Fruit fly (Drosophila melanogaster) whole organism, embryonic: ENCODE results near the gene CstF50.

Experiments
- Awh ChIP-seq: fragments of 200-800 bp; sonication (Bioruptor generic); IDR thresholded peaks from 2 replicates; pipeline ENCODE4, ENCODE4 v1.3.6; 2022; ENCODE audit warnings: missing biosample characterization, missing genetic modification characterization
- Bgb ChIP-seq: fragments of 200-800 bp; sonication (Bioruptor generic); IDR thresholded peaks from 2 replicates; pipeline ENCODE4 v1.3.6; 2022; ENCODE audit warnings: missing biosample characterization, missing genetic modification characterization; ENCODE audit not compliant: partially characterized antibody
- C15 ChIP-seq: fragments of 200-800 bp; sonication (Bioruptor generic); IDR thresholded peaks from 3 replicates; pipeline ENCODE4 v1.3.6; 2022; ENCODE audit warnings: missing biosample characterization, missing genetic modification characterization
- CG11456 ChIP-seq: fragments of 200-800 bp; sonication (Bioruptor generic); IDR thresholded peaks from 3 replicates; pipeline ENCODE4 v1.3.6; 2022; ENCODE audit warnings: missing biosample characterization, missing genetic modification characterization
- CG11504 ChIP-seq: fragments of 200-800 bp; sonication (Bioruptor generic); optimal IDR thresholded peaks from 3 replicates; lab custom pipeline; 2019; ENCODE audit warnings: missing biosample characterization, mild to moderate bottlenecking, missing genetic modification characterization, moderate library complexity
- CG11695 ChIP-seq: fragments of 200-800 bp; sonication (Bioruptor generic); IDR thresholded peaks from 3 replicates; pipeline ENCODE4 v1.3.6; 2022; ENCODE audit warnings: missing biosample characterization, missing genetic modification characterization
- CG11696 ChIP-seq: fragments of 200-800 bp; sonication (Bioruptor generic); IDR thresholded peaks from 2 replicates; pipeline ENCODE4 v1.3.6; 2022; ENCODE audit warnings: missing biosample characterization, missing genetic modification characterization
- CG12104 ChIP-seq: fragments of 200-800 bp; sonication (Bioruptor generic); optimal IDR thresholded peaks from 3 replicates; lab custom pipeline; 2016; ENCODE audit warnings: missing biosample characterization, missing genetic modification characterization
- CG1647 ChIP-seq: fragments of 200-800 bp; sonication (Bioruptor generic); optimal IDR thresholded peaks from 3 replicates; lab custom pipeline; 2016; ENCODE audit warnings: missing biosample characterization, missing genetic modification characterization
- CG1832 ChIP-seq: fragments of 200-800 bp; sonication (Bioruptor generic); optimal IDR thresholded peaks from 2 replicates; lab custom pipeline; 2017; ENCODE audit warnings: missing biosample characterization, mild to moderate bottlenecking, missing genetic modification characterization, inconsistent platforms
- CG18599 ChIP-seq: fragments of 200-800 bp; sonication (Bioruptor generic); optimal IDR thresholded peaks from 3 replicates; lab custom pipeline; 2017; ENCODE audit warnings: missing biosample characterization, missing genetic modification characterization, mild to moderate bottlenecking, moderate library complexity, missing genetic modification reagents
- CG31365 ChIP-seq: fragments of 200-800 bp; sonication (Bioruptor generic); optimal IDR thresholded peaks from 2 replicates; lab custom pipeline; 2018; ENCODE audit warnings: missing biosample characterization, mild to moderate bottlenecking, missing genetic modification characterization
- CG32772 ChIP-seq: fragments of 200-800 bp; sonication (Bioruptor generic); IDR thresholded peaks from 2 replicates; pipeline ENCODE4 v1.3.6; 2022; ENCODE audit warnings: missing biosample characterization, missing genetic modification characterization
- CG34422 ChIP-seq: fragments of 200-800 bp; sonication (Bioruptor generic); IDR thresholded peaks from 3 replicates; pipeline ENCODE4 v1.3.6; 2022; ENCODE audit warnings: missing biosample characterization, missing genetic modification characterization
- CG3838 ChIP-seq: fragments of 200-800 bp; sonication (Bioruptor generic); optimal IDR thresholded peaks from 3 replicates; lab custom pipeline; 2016; ENCODE audit warnings: missing biosample characterization, missing genetic modification characterization
- CG6654 ChIP-seq: fragments of 200-800 bp; sonication (Bioruptor generic); optimal IDR thresholded peaks from 2 replicates; lab custom pipeline; 2017; ENCODE audit warnings: missing biosample characterization, mild to moderate bottlenecking, missing genetic modification characterization
- CG8765 ChIP-seq: fragments of 200-800 bp; sonication (Bioruptor generic); IDR thresholded peaks from 2 replicates; pipeline ENCODE4 v1.3.6; 2022; ENCODE audit warnings: missing biosample characterization, missing genetic modification characterization
- CG9797 ChIP-seq: fragments of 200-800 bp; sonication (Bioruptor generic); optimal IDR thresholded peaks from 3 replicates; lab custom pipeline; 2018; ENCODE audit warnings: missing biosample characterization, mild to moderate bottlenecking, missing genetic modification characterization
- CG9876 ChIP-seq: fragments of 200-800 bp; sonication (Bioruptor generic); optimal IDR thresholded peaks from 2 replicates; lab custom pipeline; 2016; ENCODE audit warnings: missing biosample characterization, missing genetic modification characterization
- Deaf1 ChIP-seq: fragments of 200-800 bp; optimal IDR thresholded peaks from 3 replicates; lab custom pipeline; 2019; ENCODE audit warnings: missing biosample characterization, mild to moderate bottlenecking, missing genetic modification characterization, moderate library complexity
- Drgx ChIP-seq: fragments of 200-800 bp; sonication (Bioruptor generic); IDR thresholded peaks from 2 replicates; pipeline ENCODE4 v1.3.6; 2022; ENCODE audit warnings: missing biosample characterization, missing genetic modification characterization
- E2f1 ChIP-seq: fragments of 200-800 bp; sonication (Bioruptor generic); IDR thresholded peaks from 2 replicates; pipeline ENCODE4 v1.3.6; 2022; ENCODE audit warnings: missing biosample characterization, missing genetic modification characterization
- Kr ChIP-seq: fragments of 200-800 bp; sonication (Bioruptor generic); optimal IDR thresholded peaks from 2 replicates; lab custom pipeline; 2017; ENCODE audit warnings: missing biosample characterization, mild to moderate bottlenecking, missing genetic modification characterization
- MBD-R2 ChIP-seq: fragments of 200-800 bp; sonication (Bioruptor generic); IDR thresholded peaks from 2 replicates; pipeline ENCODE4 v1.3.6; 2022; ENCODE audit warnings: missing biosample characterization, missing genetic modification characterization
- Med ChIP-seq: fragments of 200-800 bp; sonication (Bioruptor generic); peaks from one replicate; lab custom pipeline; 2016; ENCODE audit warnings: missing biosample characterization, missing genetic modification characterization, mild to moderate bottlenecking, inconsistent platforms, moderate library complexity
- NFAT ChIP-seq: fragments of 200-800 bp; sonication (Bioruptor generic); IDR thresholded peaks from 2 replicates; pipeline ENCODE4 v1.3.6; 2022; ENCODE audit warnings: missing biosample characterization, missing genetic modification characterization
- Rfx ChIP-seq: fragments of 200-800 bp; sonication (Bioruptor generic); IDR thresholded peaks from 2 replicates; pipeline ENCODE4 v1.3.6; 2022; ENCODE audit warnings: missing biosample characterization, missing genetic modification characterization
- TFAM ChIP-seq: fragments of 200-800 bp; sonication (Bioruptor generic); optimal IDR thresholded peaks from 2 replicates; lab custom pipeline; 2017; ENCODE audit warnings: missing biosample characterization, missing genetic modification characterization, inconsistent platforms
- cad ChIP-seq: fragments of >200 bp; optimal IDR thresholded peaks from 2 replicates; lab custom pipeline; 2017; ENCODE audit warnings: missing biosample characterization, missing genetic modification characterization
- corto ChIP-seq: fragments of 200-800 bp; sonication (Bioruptor generic); optimal IDR thresholded peaks from 2 replicates; lab custom pipeline; 2016; ENCODE audit warnings: missing biosample characterization, mild to moderate bottlenecking, missing genetic modification characterization, moderate library complexity
- disco-r ChIP-seq: fragments of 200-800 bp; sonication (Bioruptor generic); optimal IDR thresholded peaks from 2 replicates; lab custom pipeline; 2016; ENCODE audit warnings: missing biosample characterization, missing genetic modification characterization
- fu2 ChIP-seq: fragments of 200-800 bp; sonication (Bioruptor generic); optimal IDR thresholded peaks from 2 replicates; lab custom pipeline; 2016; ENCODE audit warnings: missing biosample characterization, missing genetic modification characterization
- gfzf ChIP-seq: fragments of 200-800 bp; sonication (Bioruptor generic); optimal IDR thresholded peaks from 2 replicates; lab custom pipeline; 2016; ENCODE audit warnings: missing biosample characterization, mild to moderate bottlenecking, missing genetic modification characterization, moderate library complexity
- gsb ChIP-seq: fragments of 200-800 bp; sonication (Bioruptor generic); IDR thresholded peaks from 2 replicates; pipeline ENCODE4 v1.3.6; 2022; ENCODE audit warnings: missing biosample characterization, missing genetic modification characterization
- lilli ChIP-seq: fragments of 200-800 bp; sonication (Bioruptor generic); optimal IDR thresholded peaks from 3 replicates; lab custom pipeline; 2016; ENCODE audit warnings: missing biosample characterization, missing genetic modification characterization
- lola ChIP-seq, 3 experiments: fragments of >200 bp in 2 of 3; fragments of 200-800 bp in 1 of 3; sonication (Bioruptor generic) in 1 of 3; optimal IDR thresholded peaks; 2 replicates each; lab custom pipeline; 2017 to 2019; ENCODE audit warnings: missing biosample characterization in 3 of 3, missing genetic modification characterization in 3 of 3, mild to moderate bottlenecking in 1 of 3, moderate library complexity in 1 of 3
- mam ChIP-seq: fragments of 200-800 bp; sonication (Bioruptor generic); optimal IDR thresholded peaks from 3 replicates; lab custom pipeline; 2016; ENCODE audit warnings: missing biosample characterization, missing genetic modification characterization
- nerfin-1 ChIP-seq: fragments of 200-800 bp; sonication (Bioruptor generic); optimal IDR thresholded peaks from 3 replicates; lab custom pipeline; 2019; ENCODE audit warnings: missing biosample characterization, mild to moderate bottlenecking, missing genetic modification characterization, moderate library complexity
- nerfin-2 ChIP-seq: fragments of 200-800 bp; sonication (Bioruptor generic); IDR thresholded peaks from 2 replicates; pipeline ENCODE4 v1.3.6; 2022; ENCODE audit warnings: missing biosample characterization, missing genetic modification characterization; ENCODE audit not compliant: partially characterized antibody
- odd ChIP-seq: fragments of 200-800 bp; sonication (Bioruptor generic); optimal IDR thresholded peaks from 2 replicates; lab custom pipeline; 2017; ENCODE audit warnings: missing biosample characterization, mild to moderate bottlenecking, missing genetic modification characterization
- onecut ChIP-seq: fragments of 200-800 bp; sonication (Bioruptor generic); IDR thresholded peaks from 2 replicates; pipeline ENCODE4 v1.3.6; 2022; ENCODE audit warnings: missing biosample characterization, missing genetic modification characterization
- pan ChIP-seq, 4 experiments: fragments of >200 bp in 3 of 4; fragments of 200-800 bp in 1 of 4; sonication (Bioruptor generic) in 1 of 4; optimal IDR thresholded peaks in 3 of 4; IDR thresholded peaks in 1 of 4; 2 replicates each; pipeline versions ENCODE4 v1.3.6 to Lab custom; 2017 to 2022; ENCODE audit warnings: missing biosample characterization in 2 of 4, missing genetic modification characterization in 2 of 4, mixed read lengths in 1 of 4
- pita ChIP-seq: fragments of 200-800 bp; sonication (Bioruptor generic); optimal IDR thresholded peaks from 2 replicates; lab custom pipeline; 2017; ENCODE audit warnings: missing biosample characterization, mild to moderate bottlenecking, missing genetic modification characterization
- row ChIP-seq: fragments of 200-800 bp; sonication (Bioruptor generic); IDR thresholded peaks from 3 replicates; pipeline ENCODE4 v1.3.6; 2022; ENCODE audit warnings: missing biosample characterization, missing genetic modification characterization
- sens ChIP-seq: fragments of 200-800 bp; sonication (Bioruptor generic); peaks from one replicate; lab custom pipeline; 2016; ENCODE audit warnings: missing biosample characterization, missing genetic modification characterization
- sim ChIP-seq: fragments of 200-800 bp; sonication (Bioruptor generic); IDR thresholded peaks from 2 replicates; pipeline ENCODE4 v1.3.6; 2022; ENCODE audit warnings: missing biosample characterization, missing genetic modification characterization
- so ChIP-seq: fragments of 200-800 bp; sonication (Bioruptor generic); IDR thresholded peaks from 3 replicates; pipeline ENCODE4 v1.3.6; 2022; ENCODE audit warnings: missing biosample characterization, missing genetic modification characterization
- sug ChIP-seq: fragments of 200-800 bp; optimal IDR thresholded peaks from 2 replicates; lab custom pipeline; 2019; ENCODE audit warnings: missing biosample characterization, mild to moderate bottlenecking, missing genetic modification characterization, moderate library complexity
- tx ChIP-seq: fragments of 200-800 bp; sonication (Bioruptor generic); optimal IDR thresholded peaks from 2 replicates; lab custom pipeline; 2016; ENCODE audit warnings: missing biosample characterization, missing genetic modification characterization
- vvl ChIP-seq: fragments of 200-800 bp; sonication (Bioruptor generic); IDR thresholded peaks from 2 replicates; pipeline ENCODE4 v1.3.6; 2022; ENCODE audit warnings: missing biosample characterization, missing genetic modification characterization
- wek ChIP-seq: fragments of 200-800 bp; sonication (Bioruptor generic); optimal IDR thresholded peaks from 3 replicates; lab custom pipeline; 2018; ENCODE audit warnings: missing biosample characterization, mild to moderate bottlenecking, missing genetic modification characterization, moderate library complexity
- zfh1 ChIP-seq: fragments of 200-800 bp; sonication (Bioruptor generic); IDR thresholded peaks from 3 replicates; pipeline ENCODE4 v1.3.6; 2022; ENCODE audit warnings: missing biosample characterization, missing genetic modification characterization

The CstF50 gene

dm6 chr3R:31741278-31741677, 4.5 kb upstream of the CstF50 start (continued):
- TF ChIP-seq CG31365 (tag; lab: Kevin White, UChicago) (no peak), lilli (no peak), odd (GFP tag; lab: Kevin White, UChicago) (no peak), Rfx (GFP tag; lab: Robert Waterston, UW) (no peak), C15 (GFP tag; lab: Robert Waterston, UW) (no peak), tx (GFP tag; lab: Kevin White, UChicago) (no peak), TFAM (no peak), pan (optimal IDR thresholded peaks at IDR 0.05; lab: Kevin White, UChicago) (no peak), pan (GFP tag; optimal IDR thresholded peaks at IDR 0.05 in 1 of 2, IDR thresholded peaks at IDR 0.05 in 1 of 2) (peak in 1 of 2 experiments; percentile 19), Awh (GFP tag; lab: Robert Waterston, UW) (no peak), Med (peak; percentile 37), CG11504 (no peak), cad (GFP tag; lab: Kevin White, UChicago) (no peak), Bgb (no peak), lola (GFP tag; optimal IDR thresholded peaks at IDR 0.05; lab: Kevin White, UChicago) (no peak), NFAT (GFP tag; lab: Robert Waterston, UW) (no peak), CG9876 (GFP tag; lab: Kevin White, UChicago) (no peak), corto (GFP tag; lab: Kevin White, UChicago) (no peak), CG11695 (no peak), CG11696 (GFP tag; lab: Robert Waterston, UW) (no peak), Drgx (GFP tag; lab: Robert Waterston, UW) (peak; percentile 34; the same call in 1 of the 2 replicates), gfzf (GFP tag; lab: Kevin White, UChicago) (no peak), CG3838 (GFP tag; lab: Kevin White, UChicago) (no peak), row (GFP tag; lab: Robert Waterston, UW) (peak; percentile 20; the same call in 1 of the 3 replicates), E2f1 (GFP tag; lab: Robert Waterston, UW) (no peak), CG12104 (no peak), mam (no peak), zfh1 (GFP tag; lab: Robert Waterston, UW) (0 out of 3 replicates have a peak, but pooled peaks have one; percentile 13), vvl (GFP tag; lab: Robert Waterston, UW) (peak; percentile 44; the same call in 1 of the 2 replicates), sug (tag; lab: Kevin White, UChicago) (no peak), sim (GFP tag; lab: Robert Waterston, UW) (no peak), CG32772 (GFP tag; lab: Robert Waterston, UW) (peak; percentile 10; the same call in 1 of the 2 replicates), CG8765 (GFP tag; lab: Robert Waterston, UW) (no peak), nerfin-2 (no peak), gsb (GFP tag; lab: Robert Waterston, UW) (no peak), fu2 (no peak), wek (GFP tag; lab: Kevin White, UChicago) (no peak), CG9797 (GFP tag; lab: Kevin White, UChicago) (no peak)

- TF ChIP-seq CG1647 (no peak), sens (GFP tag; lab: Kevin White, UChicago) (peak; percentile 1), CG34422 (GFP tag; lab: Robert Waterston, UW) (0 out of 3 replicates have a peak, but pooled peaks have one; percentile 16), CG11456 (no peak), Kr (GFP tag; lab: Kevin White, UChicago) (peak; percentile 6), onecut (GFP tag; lab: Robert Waterston, UW) (peak; percentile 93), CG18599 (GFP tag; lab: Kevin White, UChicago) (no peak), MBD-R2 (GFP tag; lab: Robert Waterston, UW) (peak; percentile 16; the same call in 1 of the 2 replicates), CG6654 (GFP tag; lab: Kevin White, UChicago) (no peak), so (GFP tag; lab: Robert Waterston, UW) (no peak), CG1832 (peak; percentile 72), nerfin-1 (peak; percentile 96), pita (GFP tag; lab: Kevin White, UChicago) (no peak), disco-r (GFP tag; lab: Kevin White, UChicago) (no peak), Deaf1 (peak; percentile 93)
Observed at dm6 chr3R:31739067-31739786, 2.5 kb upstream of the CstF50 start.
